Worm (Caenorhabditis elegans) whole organism, young adult: ENCODE data around the gene F20D6.11.
A peak's percentile ranks its signal among the peaks of the same experiment; 100 is the strongest.

Experiments
- C06A6.2 ChIP-seq: fragments of 200-800 bp; sonication (Bioruptor generic); conservative IDR thresholded peaks from 2 replicates; pipeline ENCODE4 v1.3.6; 2022; ENCODE audit warnings: missing genetic modification characterization, missing compliant biosample characterization
- F39B2.1 ChIP-seq: fragments of 200-800 bp; sonication (Bioruptor generic); IDR thresholded peaks from 2 replicates; pipeline ENCODE4 v1.3.6; 2022; ENCODE audit warnings: missing genetic modification reagents, missing genetic modification characterization, missing compliant biosample characterization
- F49E8.2 ChIP-seq: sonication (generic microtip); optimal IDR thresholded peaks from 3 replicates; lab custom pipeline; 2017; ENCODE audit warnings: missing genetic modification characterization, mild to moderate bottlenecking, missing compliant biosample characterization, antibody characterized with exemption, moderate library complexity; ENCODE audit not compliant: insufficient read depth
- ZK185.1 ChIP-seq: sonication (generic microtip); optimal IDR thresholded peaks from 2 replicates; lab custom pipeline; 2016; ENCODE audit warnings: mild to moderate bottlenecking, missing genetic modification characterization, missing compliant biosample characterization; ENCODE audit not compliant: poor library complexity, severe bottlenecking
- ama-1 ChIP-seq, 3 experiments: fragments of 150-350 bp in 1 of 3; sonication (generic microtip) in 2 of 3; optimal IDR thresholded peaks; 2 replicates each; lab custom pipeline; 2014 to 2018; ENCODE audit warnings: missing biosample characterization in 2 of 3, missing genetic modification characterization in 2 of 3, missing genetic modification reagents in 2 of 3
- attf-6 ChIP-seq: fragments of 200-800 bp; sonication (Bioruptor generic); IDR thresholded peaks from 2 replicates; pipeline ENCODE4 v1.3.6; 2022; ENCODE audit warnings: missing genetic modification reagents, missing genetic modification characterization, missing compliant biosample characterization
- bed-1 ChIP-seq: fragments of 200-800 bp; sonication (Bioruptor generic); IDR thresholded peaks from 2 replicates; pipeline ENCODE4 v1.3.6; 2022; ENCODE audit warnings: missing genetic modification reagents, missing genetic modification characterization, missing compliant biosample characterization
- cebp-1 ChIP-seq, 2 experiments: fragments of 200-800 bp in 1 of 2; sonication (Bioruptor generic) in 1 of 2; sonication (generic microtip) in 1 of 2; IDR thresholded peaks in 1 of 2; optimal IDR thresholded peaks in 1 of 2; 2 replicates each; pipeline versions ENCODE4 v1.3.6 to Lab custom; 2017 to 2022; ENCODE audit warnings: missing compliant biosample characterization in 2 of 2, missing genetic modification characterization in 2 of 2, mild to moderate bottlenecking in 1 of 2, missing genetic modification reagents in 1 of 2, moderate library complexity in 1 of 2
- cebp-2 ChIP-seq: fragments of 200-800 bp; sonication (Bioruptor generic); IDR thresholded peaks from 2 replicates; pipeline ENCODE4 v1.3.6; 2022; ENCODE audit warnings: missing genetic modification characterization, missing compliant biosample characterization
- ceh-91 ChIP-seq: fragments of 200-800 bp; sonication (Bioruptor generic); IDR thresholded peaks from 2 replicates; pipeline ENCODE4 v1.3.6; 2022; ENCODE audit warnings: missing genetic modification reagents, missing genetic modification characterization, missing compliant biosample characterization
- chd-7 ChIP-seq: sonication (generic microtip); optimal IDR thresholded peaks from 2 replicates; lab custom pipeline; 2016; ENCODE audit warnings: mild to moderate bottlenecking, missing genetic modification characterization, moderate library complexity, missing compliant biosample characterization
- egrh-3 ChIP-seq: fragments of 200-800 bp; sonication (Bioruptor generic); IDR thresholded peaks from 2 replicates; pipeline ENCODE4 v1.3.6; 2022; ENCODE audit warnings: missing genetic modification reagents, missing genetic modification characterization, missing compliant biosample characterization
- gei-17 ChIP-seq: fragments of 200-800 bp; sonication (Bioruptor generic); optimal IDR thresholded peaks from 2 replicates; lab custom pipeline; 2018; ENCODE audit warnings: mild to moderate bottlenecking, missing genetic modification characterization, missing compliant biosample characterization
- him-1 ChIP-seq: sonication (generic microtip); optimal IDR thresholded peaks from 2 replicates; lab custom pipeline; 2016; ENCODE audit warnings: missing genotype, missing genetic modification reagents, missing genetic modification characterization, missing compliant biosample characterization
- hmg-1.2 ChIP-seq: fragments of 200-800 bp; sonication (Bioruptor generic); IDR thresholded peaks from 2 replicates; pipeline ENCODE4 v1.3.6; 2022; ENCODE audit warnings: missing genetic modification reagents, missing genetic modification characterization, missing compliant biosample characterization
- lin-54 ChIP-seq: fragments of 200-800 bp; sonication (Bioruptor generic); optimal IDR thresholded peaks from 2 replicates; lab custom pipeline; 2018; ENCODE audit warnings: mild to moderate bottlenecking, missing genetic modification characterization, missing compliant biosample characterization
- lir-1 ChIP-seq: fragments of 200-800 bp; sonication (Bioruptor generic); conservative IDR thresholded peaks from 2 replicates; pipeline ENCODE4 v1.3.6; 2022; ENCODE audit warnings: missing genetic modification reagents, missing genetic modification characterization, missing compliant biosample characterization
- lsy-27 ChIP-seq: sonication (generic microtip); optimal IDR thresholded peaks from 2 replicates; lab custom pipeline; 2017; ENCODE audit warnings: missing genetic modification characterization, mild to moderate bottlenecking, missing compliant biosample characterization, antibody characterized with exemption, missing genotype, borderline replicate concordance; ENCODE audit not compliant: insufficient read depth
- nfyb-1 ChIP-seq: fragments of 200-800 bp; sonication (Bioruptor generic); IDR thresholded peaks from 2 replicates; pipeline ENCODE4 v1.3.6; 2022; ENCODE audit warnings: missing genetic modification reagents, missing genetic modification characterization, missing compliant biosample characterization
- nhr-120 ChIP-seq: fragments of 200-800 bp; sonication (Bioruptor generic); IDR thresholded peaks from 2 replicates; pipeline ENCODE4 v1.3.6; 2022; ENCODE audit warnings: missing genetic modification characterization, missing compliant biosample characterization
- nhr-27 ChIP-seq: fragments of 200-800 bp; sonication (Bioruptor generic); optimal IDR thresholded peaks from 2 replicates; lab custom pipeline; 2018; ENCODE audit warnings: mild to moderate bottlenecking, missing genetic modification characterization, moderate library complexity, missing compliant biosample characterization
- nhr-80 ChIP-seq: sonication (generic microtip); optimal IDR thresholded peaks from 2 replicates; lab custom pipeline; 2016; ENCODE audit warnings: missing genetic modification characterization, missing compliant biosample characterization
- snpc-4 ChIP-seq, 5 experiments: fragments of 150-350 bp in 1 of 5; sonication (generic microtip) in 4 of 5; optimal IDR thresholded peaks; 2 replicates each; lab custom pipeline; 2014 to 2018; ENCODE audit warnings: missing genetic modification characterization in 5 of 5, missing biosample characterization in 3 of 5, antibody characterized with exemption in 2 of 5, mild to moderate bottlenecking in 2 of 5, missing compliant biosample characterization in 2 of 5, missing genotype in 2 of 5, moderate library complexity in 2 of 5, missing genetic modification reagents in 1 of 5
- somi-1 ChIP-seq: fragments of 200-800 bp; sonication (Bioruptor generic); optimal IDR thresholded peaks from 2 replicates; lab custom pipeline; 2018; ENCODE audit warnings: mild to moderate bottlenecking, missing genetic modification characterization, missing compliant biosample characterization
- tbp1 ChIP-seq: fragments of 200-800 bp; sonication (Bioruptor generic); optimal IDR thresholded peaks from 2 replicates; lab custom pipeline; 2018; ENCODE audit warnings: mild to moderate bottlenecking, missing genetic modification characterization, missing compliant biosample characterization
- tlf-1 ChIP-seq: fragments of 200-800 bp; sonication (Bioruptor generic); optimal IDR thresholded peaks from 2 replicates; lab custom pipeline; 2018; ENCODE audit warnings: mild to moderate bottlenecking, missing genetic modification characterization, missing compliant biosample characterization
- xnd-1 ChIP-seq: sonication (generic microtip); optimal IDR thresholded peaks from 2 replicates; lab custom pipeline; 2016; ENCODE audit warnings: missing genotype, missing genetic modification reagents, missing genetic modification characterization, missing compliant biosample characterization
- ztf-18 ChIP-seq: sonication (generic microtip); optimal IDR thresholded peaks from 2 replicates; lab custom pipeline; 2016; ENCODE audit warnings: missing genotype, mild to moderate bottlenecking, missing genetic modification characterization, missing compliant biosample characterization
- ztf-22 ChIP-seq: fragments of 200-800 bp; sonication (Bioruptor generic); optimal IDR thresholded peaks from 2 replicates; lab custom pipeline; 2018; ENCODE audit warnings: mild to moderate bottlenecking, missing genetic modification characterization, moderate library complexity, missing compliant biosample characterization
- ztf-26 ChIP-seq: sonication (generic microtip); optimal IDR thresholded peaks from 2 replicates; lab custom pipeline; 2017; ENCODE audit warnings: missing genetic modification characterization, missing compliant biosample characterization
- ztf-6 ChIP-seq: fragments of 200-800 bp; sonication (Bioruptor generic); IDR thresholded peaks from 2 replicates; pipeline ENCODE4 v1.3.6; 2022; ENCODE audit warnings: missing genetic modification reagents, missing genetic modification characterization, missing compliant biosample characterization

Gene F20D6.11

ce11 chrV:8217118-8217517, 18.2 kb upstream of the F20D6.11 start:
- TF ChIP-seq lir-1 (GFP tag; lab: Robert Waterston, UW) = no peak
- TF ChIP-seq hmg-1.2 = no peak
- no peak for TF ChIP-seq snpc-4 (GFP tag; optimal IDR thresholded peaks at IDR 0.05; lab: Kevin White, UChicago)
- TF ChIP-seq snpc-4 (tag; optimal IDR thresholded peaks at IDR 0.05; lab: Kevin White, UChicago) = peak in 1 of 4 experiments; percentile 11
- no peak for TF ChIP-seq cebp-2
- TF ChIP-seq egrh-3 (GFP tag; lab: Robert Waterston, UW) = no peak
- TF ChIP-seq, all 124 proteins: peak for 1

ce11 chrV:8215158-8215557, 16.3 kb upstream of the F20D6.11 start:
- TF ChIP-seq cebp-1 (GFP tag; IDR thresholded peaks at IDR 0.05; lab: Robert Waterston, UW) (no peak), cebp-1 (tag; optimal IDR thresholded peaks at IDR 0.05; lab: Kevin White, UChicago) (peak; percentile 1), C06A6.2 (GFP tag; lab: Robert Waterston, UW) (no peak)

ce11 chrV:8213868-8214267, 15.0 kb upstream of the F20D6.11 start, which contains the start of gene K07C11.7:
Gene K07C11.7 (minus strand): TSS chrV:8213968.
- no peak for TF ChIP-seq ztf-22 (GFP tag; lab: Kevin White, UChicago)
- no peak for TF ChIP-seq gei-17 (GFP tag; lab: Kevin White, UChicago)
- no peak for TF ChIP-seq xnd-1 (tag; lab: Kevin White, UChicago)
- TF ChIP-seq ama-1 (optimal IDR thresholded peaks at IDR 0.05; lab: Kevin White, UChicago) = no peak
- no peak for TF ChIP-seq ama-1 (GFP tag; optimal IDR thresholded peaks at IDR 0.05; lab: Kevin White, UChicago)
- TF ChIP-seq nhr-120 (GFP tag; lab: Robert Waterston, UW) = no peak
- no peak for TF ChIP-seq chd-7 (tag; lab: Kevin White, UChicago)

ce11 chrV:8212816-8213215, 13.9 kb upstream of the F20D6.11 start:
- TF ChIP-seq ztf-22 (GFP tag; lab: Kevin White, UChicago) (no peak), nhr-80 (peak; percentile 67)

ce11 chrV:8211993-8212392, 13.1 kb upstream of the F20D6.11 start:
- TF ChIP-seq lin-54 (GFP tag; lab: Kevin White, UChicago) (no peak), F39B2.1 (no peak), ztf-6 (GFP tag; lab: Robert Waterston, UW) (no peak), attf-6 (no peak), him-1 (tag; lab: Kevin White, UChicago) (no peak), ztf-18 (tag; lab: Kevin White, UChicago) (no peak)

- no peak for TF ChIP-seq tlf-1 (GFP tag; lab: Kevin White, UChicago)
Observed at ce11 chrV:8210527-8210926, 11.6 kb upstream of the F20D6.11 start.

- TF ChIP-seq lsy-27 (no peak), nfyb-1 (GFP tag; lab: Robert Waterston, UW) (no peak), nhr-120 (GFP tag; lab: Robert Waterston, UW) (no peak), somi-1 (GFP tag; lab: Kevin White, UChicago) (no peak), ceh-91 (no peak), bed-1 (no peak), ztf-26 (no peak), tbp1 (GFP tag; lab: Kevin White, UChicago) (no peak), F49E8.2 (tag; lab: Kevin White, UChicago) (no peak), nhr-27 (no peak), ZK185.1 (no peak)
Observed at ce11 chrV:8206931-8207330, 8.0 kb upstream of the F20D6.11 start, which contains the start of gene timp-1. Gene timp-1 (plus strand): TSS chrV:8207235.
